Worm (Caenorhabditis elegans): ENCODE results near the gene C04A11.1.

ce11 chrX:13685725-13686124 lies 25.4 kb downstream of the C04A11.1 start:
- TF ChIP-seq aly-1 (tag; optimal IDR thresholded peaks at IDR 0.05) (no peak), ets-7 (tag; optimal IDR thresholded peaks at IDR 0.05) (no peak), pes-1 (GFP tag; IDR thresholded peaks at IDR 0.05) (no peak), sea-1 (GFP tag; conservative IDR thresholded peaks at IDR 0.05) (no peak), ama-1 (optimal IDR thresholded peaks at IDR 0.05) (no peak), tra-4 (tag; optimal IDR thresholded peaks at IDR 0.05) (no peak), tbx-11 (GFP tag; IDR thresholded peaks at IDR 0.05) (no peak), B0310.2 (tag; optimal IDR thresholded peaks at IDR 0.05) (no peak)
